Fruit fly (Drosophila melanogaster): ENCODE data around the gene CG17028.

CG17028 gene

DNA sequence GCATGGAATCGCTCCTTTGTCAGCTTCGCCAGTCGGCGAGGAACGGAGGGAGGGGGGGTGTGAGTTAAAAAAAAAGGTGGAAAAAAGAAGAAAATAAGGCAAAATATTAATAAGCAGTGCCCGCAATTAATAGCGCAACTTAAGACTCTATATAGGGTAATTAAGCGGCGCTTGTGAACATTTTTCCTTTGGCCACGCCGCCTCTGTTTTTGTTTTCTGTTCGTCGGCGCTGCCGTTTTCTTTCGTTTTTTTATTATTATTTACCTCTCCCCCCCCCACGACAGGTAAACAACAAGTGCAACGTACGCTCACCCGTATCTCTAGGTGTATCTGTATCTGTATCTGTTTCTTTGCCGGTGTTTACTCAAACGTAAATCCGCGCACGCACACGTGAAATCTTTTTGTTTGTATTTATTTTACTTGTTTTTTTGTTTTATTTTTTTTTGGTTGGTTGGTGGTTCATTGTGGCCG, 48.9 kb downstream of the CG17028 start (continued):
- TF ChIP-seq CG32006 (GFP tag; optimal IDR thresholded peaks at IDR 0.05) (peak; percentile 64), CG10669 (GFP tag; optimal IDR thresholded peaks at IDR 0.05) (peak; percentile 64), esn (GFP tag; optimal IDR thresholded peaks at IDR 0.05) (peak; percentile 56), fd59A (GFP tag; optimal IDR thresholded peaks at IDR 0.05) (peak; percentile 36), CG4318 (GFP tag; optimal IDR thresholded peaks at IDR 0.05) (peak; percentile 26), Blimp-1 (GFP tag; optimal IDR thresholded peaks at IDR 0.05) (no peak), OdsH (GFP tag; optimal IDR thresholded peaks at IDR 0.05) (peak; percentile 62), Sox15 (GFP tag; optimal IDR thresholded peaks at IDR 0.05) (peak; percentile 41), CG10631 (GFP tag; optimal IDR thresholded peaks at IDR 0.05) (peak; percentile 62), CG1621 (tag; optimal IDR thresholded peaks at IDR 0.05) (peak; percentile 42), Eip75B (GFP tag; optimal IDR thresholded peaks at IDR 0.05) (peak; percentile 77), eg (GFP tag; IDR thresholded peaks at IDR 0.05) (peak; percentile 91), acj6 (GFP tag; optimal IDR thresholded peaks at IDR 0.05) (peak; percentile 58), Ets96B (tag; optimal IDR thresholded peaks at IDR 0.05) (peak; percentile 53), dsx (GFP tag; optimal IDR thresholded peaks at IDR 0.05; ENCODE audit: poor library complexity, severe bottlenecking) (peak; percentile 8), cyc (GFP tag; optimal IDR thresholded peaks at IDR 0.05) (peak; percentile 25)

DNA sequence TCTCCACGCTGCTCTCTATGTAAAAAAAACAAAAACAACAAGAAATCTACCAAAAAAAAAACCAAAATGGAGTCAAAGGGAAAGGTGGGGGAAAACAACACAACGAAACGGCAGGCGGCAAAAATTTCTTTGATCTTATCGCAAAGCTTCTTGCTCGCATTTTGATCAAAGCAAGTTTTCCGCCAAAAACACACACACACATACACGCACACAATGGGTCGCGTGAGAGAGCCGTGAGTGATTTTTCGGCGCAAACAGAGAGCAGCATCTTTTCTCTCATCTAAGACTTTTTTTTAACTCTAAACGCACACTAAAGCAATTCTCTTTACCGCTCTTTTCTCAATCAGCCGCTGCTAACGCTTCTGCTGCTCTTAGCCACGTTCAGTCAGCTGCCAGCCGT, 50.6 kb downstream of the CG17028 start:
- TF ChIP-seq Sox15 (GFP tag; optimal IDR thresholded peaks at IDR 0.05) (no peak), CG15336 (GFP tag; IDR thresholded peaks at IDR 0.05) (peak; percentile 29; the same call in 1 of the 2 replicates), fkh (GFP tag; optimal IDR thresholded peaks at IDR 0.05) (peak; percentile 3)
